Worm (Caenorhabditis elegans) whole organism, L2 larva: Measurements from ENCODE around the gene Y51H4A.13.
"Not testable (repeated sequence)": the region's sequence is repeated elsewhere in the genome, so short reads cannot be mapped to it uniquely, and the experiment has no call there.

Experiments
- C34F6.9 ChIP-seq: fragments of 150-350 bp; optimal IDR thresholded peaks from 2 replicates; lab custom pipeline; 2014; ENCODE audit warnings: missing biosample characterization, missing genetic modification characterization
- F13H6.1 ChIP-seq: sonication (generic microtip); optimal IDR thresholded peaks from 2 replicates; lab custom pipeline; 2016; ENCODE audit warnings: missing genetic modification characterization, missing compliant biosample characterization
- R02D3.7 ChIP-seq: fragments of 150-350 bp; optimal IDR thresholded peaks from 2 replicates; lab custom pipeline; 2014; ENCODE audit warnings: missing biosample characterization, missing genetic modification characterization
- Y55F3AM.14 ChIP-seq: fragments of 200-800 bp; sonication (Bioruptor generic); optimal IDR thresholded peaks from 2 replicates; lab custom pipeline; 2018; ENCODE audit warnings: mild to moderate bottlenecking, missing genetic modification characterization, missing compliant biosample characterization
- ZK546.5 ChIP-seq: sonication (generic microtip); optimal IDR thresholded peaks from 2 replicates; lab custom pipeline; 2017; ENCODE audit warnings: missing biosample characterization, missing genetic modification characterization
- aly-2 ChIP-seq: fragments of 150-350 bp; optimal IDR thresholded peaks from 2 replicates; lab custom pipeline; 2014; ENCODE audit warnings: missing biosample characterization, missing genetic modification characterization
- ama-1 ChIP-seq: fragments of 150-350 bp; optimal IDR thresholded peaks from 2 replicates; lab custom pipeline; 2018; ENCODE audit warnings: inconsistent platforms
- blmp-1 ChIP-seq: sonication (generic microtip); optimal IDR thresholded peaks from 2 replicates; lab custom pipeline; 2017; ENCODE audit warnings: missing genetic modification characterization, mild to moderate bottlenecking, missing compliant biosample characterization, antibody characterized with exemption, moderate library complexity; ENCODE audit not compliant: insufficient read depth
- ceh-16 ChIP-seq: fragments of 150-350 bp; optimal IDR thresholded peaks from 2 replicates; lab custom pipeline; 2014; ENCODE audit warnings: missing biosample characterization, missing genetic modification characterization
- ceh-82 ChIP-seq: fragments of 150-350 bp; optimal IDR thresholded peaks from 2 replicates; lab custom pipeline; 2014; ENCODE audit warnings: missing biosample characterization, missing genetic modification characterization
- crh-2 ChIP-seq: sonication (generic microtip); optimal IDR thresholded peaks from 2 replicates; lab custom pipeline; 2017; ENCODE audit warnings: missing biosample characterization, missing genetic modification characterization
- dmd-4 ChIP-seq: sonication (generic microtip); optimal IDR thresholded peaks from 2 replicates; lab custom pipeline; 2017; ENCODE audit warnings: missing biosample characterization, missing genetic modification characterization
- egl-27 ChIP-seq: sonication (generic microtip); optimal IDR thresholded peaks from 3 replicates; lab custom pipeline; 2017; ENCODE audit warnings: missing biosample characterization, missing genetic modification reagents, missing genetic modification characterization
- elt-1 ChIP-seq: fragments of 150-350 bp; optimal IDR thresholded peaks from 2 replicates; lab custom pipeline; 2014; ENCODE audit warnings: missing biosample characterization, missing genetic modification characterization
- elt-3 ChIP-seq: sonication (generic microtip); optimal IDR thresholded peaks from 2 replicates; lab custom pipeline; 2017; ENCODE audit warnings: missing biosample characterization, missing genetic modification characterization
- fos-1 ChIP-seq: fragments of 150-350 bp; optimal IDR thresholded peaks from 2 replicates; lab custom pipeline; 2014; ENCODE audit warnings: missing biosample characterization, missing genetic modification characterization
- gmeb-1 ChIP-seq: fragments of 150-350 bp; optimal IDR thresholded peaks from 2 replicates; lab custom pipeline; 2014; ENCODE audit warnings: missing biosample characterization, missing genetic modification characterization
- lin-11 ChIP-seq: fragments of 150-350 bp; sonication (generic microtip); optimal IDR thresholded peaks from 2 replicates; lab custom pipeline; 2014; ENCODE audit warnings: missing biosample characterization, missing genetic modification characterization, inconsistent platforms, mixed read lengths
- lin-13 ChIP-seq: fragments of 150-350 bp; optimal IDR thresholded peaks from 2 replicates; lab custom pipeline; 2014; ENCODE audit warnings: missing biosample characterization, missing genetic modification reagents, missing genetic modification characterization
- lsy-2 ChIP-seq, 2 experiments: fragments of 150-350 bp in 1 of 2; sonication (generic microtip) in 1 of 2; optimal IDR thresholded peaks; 2 replicates each; lab custom pipeline; 2014 to 2017; ENCODE audit warnings: missing biosample characterization in 2 of 2, missing genetic modification characterization in 2 of 2
- mab-5 ChIP-seq: fragments of 150-350 bp; optimal IDR thresholded peaks from 2 replicates; lab custom pipeline; 2014; ENCODE audit warnings: missing biosample characterization, missing genetic modification characterization
- mbf-1 ChIP-seq: sonication (generic microtip); optimal IDR thresholded peaks from 2 replicates; lab custom pipeline; 2017; ENCODE audit warnings: missing biosample characterization, missing genetic modification characterization
- nhr-10 ChIP-seq: sonication (generic microtip); optimal IDR thresholded peaks from 2 replicates; lab custom pipeline; 2017; ENCODE audit warnings: missing biosample characterization, missing genetic modification characterization
- nhr-11 ChIP-seq: fragments of 150-350 bp; optimal IDR thresholded peaks from 2 replicates; lab custom pipeline; 2014; ENCODE audit warnings: missing biosample characterization, missing genetic modification characterization
- nhr-129 ChIP-seq: fragments of 150-350 bp; optimal IDR thresholded peaks from 2 replicates; lab custom pipeline; 2014; ENCODE audit warnings: missing biosample characterization, missing genetic modification characterization
- nhr-21 ChIP-seq: fragments of 150-350 bp; optimal IDR thresholded peaks from 2 replicates; lab custom pipeline; 2014; ENCODE audit warnings: missing biosample characterization, missing genetic modification characterization
- nhr-23 ChIP-seq: fragments of 150-350 bp; optimal IDR thresholded peaks from 2 replicates; lab custom pipeline; 2014; ENCODE audit warnings: missing biosample characterization, missing genetic modification reagents, missing genetic modification characterization
- nhr-237 ChIP-seq: fragments of 150-350 bp; optimal IDR thresholded peaks from 2 replicates; lab custom pipeline; 2014; ENCODE audit warnings: missing biosample characterization, missing genetic modification characterization
- nhr-25 ChIP-seq: fragments of 150-350 bp; sonication (generic microtip); optimal IDR thresholded peaks from 3 replicates; lab custom pipeline; 2014; ENCODE audit warnings: missing biosample characterization, missing genetic modification characterization
- nhr-6 ChIP-seq: fragments of 150-350 bp; optimal IDR thresholded peaks from 2 replicates; lab custom pipeline; 2014; ENCODE audit warnings: missing biosample characterization, missing genetic modification characterization
- nhr-77 ChIP-seq: fragments of 150-350 bp; optimal IDR thresholded peaks from 2 replicates; lab custom pipeline; 2014; ENCODE audit warnings: missing biosample characterization, missing genetic modification characterization
- peb-1 ChIP-seq: fragments of 150-350 bp; optimal IDR thresholded peaks from 2 replicates; lab custom pipeline; 2014; ENCODE audit warnings: missing biosample characterization, missing genetic modification characterization
- sem-4 ChIP-seq: fragments of 150-350 bp; optimal IDR thresholded peaks from 2 replicates; lab custom pipeline; 2014; ENCODE audit warnings: missing biosample characterization, missing genetic modification reagents, missing genetic modification characterization
- skn-1 ChIP-seq: sonication (generic microtip); optimal IDR thresholded peaks from 2 replicates; lab custom pipeline; 2017; ENCODE audit warnings: missing biosample characterization, missing genetic modification characterization
- sma-3 ChIP-seq: sonication (generic microtip); optimal IDR thresholded peaks from 2 replicates; lab custom pipeline; 2016; ENCODE audit warnings: missing genetic modification reagents, missing genetic modification characterization, missing compliant biosample characterization
- unc-39 ChIP-seq: fragments of 150-350 bp; optimal IDR thresholded peaks from 2 replicates; lab custom pipeline; 2014; ENCODE audit warnings: missing biosample characterization, missing genetic modification characterization
- unc-55 ChIP-seq: fragments of 150-350 bp; sonication (generic microtip); optimal IDR thresholded peaks from 3 replicates; lab custom pipeline; 2014; ENCODE audit warnings: missing biosample characterization, missing genetic modification reagents, missing genetic modification characterization
- unc-62 ChIP-seq: fragments of 150-350 bp; optimal IDR thresholded peaks from 2 replicates; lab custom pipeline; 2014; ENCODE audit warnings: missing biosample characterization, missing genetic modification reagents, missing genetic modification characterization
- zag-1 ChIP-seq: fragments of 150-350 bp; optimal IDR thresholded peaks from 2 replicates; lab custom pipeline; 2014; ENCODE audit warnings: missing biosample characterization, missing genetic modification characterization
- ztf-1 ChIP-seq: fragments of 200-800 bp; sonication (Bioruptor generic); conservative IDR thresholded peaks from 2 replicates; pipeline ENCODE4 v1.3.6; 2022; ENCODE audit warnings: missing genetic modification characterization, missing compliant biosample characterization
- ztf-11 ChIP-seq: sonication (generic microtip); optimal IDR thresholded peaks from 2 replicates; lab custom pipeline; 2017; ENCODE audit warnings: missing biosample characterization, missing genetic modification characterization

Y51H4A.13 gene

ce11 chrIV:16646192-16646544 lies at the start of gene Y51H4A.13:
TSS of gene Y51H4A.13 (minus strand) at chrIV:16646373.
- not testable (repeated sequence) for TF ChIP-seq lin-13 (GFP tag; lab: Kevin White, UChicago); sem-4 (tag; lab: Kevin White, UChicago); nhr-129
- TF ChIP-seq, all 48 proteins: peak for 0; not testable (repeated sequence) for 48

ce11 chrIV:16694567-16694966 lies 48.4 kb upstream of the Y51H4A.13 start, which contains the start of gene Y51H4A.941:
TSS of gene Y51H4A.941 (minus strand) at chrIV:16694667.
- TF ChIP-seq nhr-11 (tag; lab: Kevin White, UChicago) (no peak), elt-3 (no peak), ztf-11 (tag; lab: Kevin White, UChicago) (no peak), peb-1 (tag; lab: Kevin White, UChicago) (no peak), F13H6.1 (tag; lab: Kevin White, UChicago) (no peak), lin-13 (GFP tag; lab: Kevin White, UChicago) (no peak), ztf-1 (GFP tag; lab: Robert Waterston, UW) (no peak), nhr-6 (tag; lab: Kevin White, UChicago) (no peak), mab-5 (tag; lab: Kevin White, UChicago) (no peak), unc-39 (tag; lab: Kevin White, UChicago) (no peak), fos-1 (no peak), Y55F3AM.14 (GFP tag; lab: Kevin White, UChicago) (no peak), sem-4 (tag; lab: Kevin White, UChicago) (no peak), elt-1 (no peak), ceh-82 (tag; lab: Kevin White, UChicago) (no peak), ceh-16 (tag; lab: Kevin White, UChicago) (no peak), nhr-10 (tag; lab: Kevin White, UChicago) (no peak)

- TF ChIP-seq fos-1 (peak; percentile 53), unc-62 (GFP tag; lab: Kevin White, UChicago) (no peak), ztf-1 (GFP tag; lab: Robert Waterston, UW) (no peak), mab-5 (tag; lab: Kevin White, UChicago) (no peak), nhr-237 (no peak), gmeb-1 (peak; percentile 48), crh-2 (tag; lab: Kevin White, UChicago) (peak; percentile 1), lin-11 (tag; lab: Kevin White, UChicago) (peak; percentile 21), nhr-25 (tag; lab: Kevin White, UChicago) (peak; percentile 4), unc-55 (GFP tag; lab: Kevin White, UChicago) (peak; percentile 10), nhr-77 (tag; lab: Kevin White, UChicago) (no peak), nhr-23 (tag; lab: Kevin White, UChicago) (no peak), sma-3 (GFP tag; lab: Kevin White, UChicago) (peak; percentile 52), nhr-21 (tag; lab: Kevin White, UChicago) (no peak), Y55F3AM.14 (GFP tag; lab: Kevin White, UChicago) (no peak), mbf-1 (tag; lab: Kevin White, UChicago) (no peak)
Measured at ce11 chrIV:16684224-16684623, 38.1 kb upstream of the Y51H4A.13 start.

- TF ChIP-seq ceh-16, egl-27, zag-1 (tag; lab: Kevin White, UChicago): not testable (repeated sequence)
Measured at ce11 chrIV:16664020-16664419, 17.8 kb upstream of the Y51H4A.13 start, which contains the start of gene sta-1. TSS of gene sta-1 (plus strand) at chrIV:16664320.

- peak; percentile 83 for TF ChIP-seq C34F6.9 (tag; lab: Kevin White, UChicago)
- no peak for TF ChIP-seq nhr-11 (tag; lab: Kevin White, UChicago)
- TF ChIP-seq nhr-129: peak; percentile 86
- TF ChIP-seq lin-11 (tag; lab: Kevin White, UChicago): peak; percentile 52
- TF ChIP-seq unc-55 (GFP tag; lab: Kevin White, UChicago): peak; percentile 84
- TF ChIP-seq blmp-1: no peak
- TF ChIP-seq nhr-25 (tag; lab: Kevin White, UChicago): no peak
- TF ChIP-seq skn-1: no peak
- no peak for TF ChIP-seq ama-1
- peak; percentile 19 for TF ChIP-seq crh-2 (tag; lab: Kevin White, UChicago)
- TF ChIP-seq peb-1 (tag; lab: Kevin White, UChicago): no peak
- peak; percentile 24 for TF ChIP-seq zag-1 (tag; lab: Kevin White, UChicago)
- TF ChIP-seq elt-1: no peak
- no peak for TF ChIP-seq ztf-1 (GFP tag; lab: Robert Waterston, UW)
- no peak for TF ChIP-seq dmd-4 (tag; lab: Kevin White, UChicago)
- peak; percentile 20 for TF ChIP-seq nhr-6 (tag; lab: Kevin White, UChicago)
- no peak for TF ChIP-seq gmeb-1
- peak; percentile 53 for TF ChIP-seq fos-1
- TF ChIP-seq R02D3.7 (tag; lab: Kevin White, UChicago): no peak
- TF ChIP-seq nhr-237: no peak
- TF ChIP-seq lin-13 (GFP tag; lab: Kevin White, UChicago): peak; percentile 2
- TF ChIP-seq aly-2: no peak
- TF ChIP-seq egl-27 (tag; lab: Kevin White, UChicago): peak; percentile 9
- peak; percentile 40 for TF ChIP-seq F13H6.1 (tag; lab: Kevin White, UChicago)
- TF ChIP-seq sma-3 (GFP tag; lab: Kevin White, UChicago): no peak
- peak; percentile 52 to 74 for TF ChIP-seq lsy-2 (tag; optimal IDR thresholded peaks at IDR 0.05; lab: Kevin White, UChicago)
- no peak for TF ChIP-seq ZK546.5 (tag; lab: Kevin White, UChicago)
- no peak for TF ChIP-seq unc-62 (GFP tag; lab: Kevin White, UChicago)
- TF ChIP-seq sem-4 (tag; lab: Kevin White, UChicago): no peak
Measured at ce11 chrIV:16663591-16663990, 17.4 kb upstream of the Y51H4A.13 start.
